Worm (Caenorhabditis elegans): ENCODE measurements around the gene asm-2.

Gene asm-2

DNA sequence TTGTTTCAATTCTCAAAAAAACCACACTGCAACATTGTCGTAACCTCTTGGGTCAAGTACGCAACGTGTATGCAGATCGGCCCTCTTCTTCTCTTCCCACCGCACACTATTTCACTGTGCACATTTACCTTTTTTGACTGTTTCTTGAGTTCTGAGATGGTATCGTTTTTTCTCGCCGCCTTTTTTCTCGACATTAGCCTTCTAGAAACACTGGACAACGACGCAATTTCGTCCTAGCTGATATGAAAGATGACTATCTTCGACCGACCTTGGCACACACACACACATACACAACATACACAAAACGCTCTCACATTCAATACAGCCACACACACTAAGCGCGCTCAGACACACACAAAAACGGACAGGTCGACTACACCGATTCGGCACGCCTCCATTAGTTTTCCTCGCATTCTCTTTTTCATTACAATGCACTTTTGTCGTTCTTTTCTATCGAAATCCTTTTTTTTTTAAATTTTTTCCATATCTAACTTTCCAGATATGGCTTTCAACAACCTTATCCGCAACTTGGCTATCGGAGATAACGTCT lies 15.4 kb upstream of the asm-2 start, which contains the start of gene aco-1:
Gene aco-1, plus strand, starts transcription at position 500 of the 550 bp plus-strand sequence.
- no peak for TF ChIP-seq mxl-2 (GFP tag; conservative IDR thresholded peaks at IDR 0.05)
- TF ChIP-seq dmd-6 (GFP tag; IDR thresholded peaks at IDR 0.05) = peak; percentile 53
- TF ChIP-seq unc-62 (GFP tag; optimal IDR thresholded peaks at IDR 0.05 in 1 of 2) = peak in 1 of 2 experiments; percentile 68
- no peak for TF ChIP-seq unc-62 (tag; optimal IDR thresholded peaks at IDR 0.05)
- TF ChIP-seq daf-16 (GFP tag; optimal IDR thresholded peaks at IDR 0.05) = no peak
- TF ChIP-seq daf-16 (tag; optimal IDR thresholded peaks at IDR 0.05) = peak; percentile 72
- peak; percentile 4 for TF ChIP-seq rbr-2 (tag; optimal IDR thresholded peaks at IDR 0.05)
- peak; percentile 99 for TF ChIP-seq nhr-28 (tag; optimal IDR thresholded peaks at IDR 0.05)
- no peak for TF ChIP-seq nhr-102 (tag; optimal IDR thresholded peaks at IDR 0.05)
- peak; percentile 11 for TF ChIP-seq hlh-30 (tag; optimal IDR thresholded peaks at IDR 0.05; ENCODE audit: insufficient read depth)
- TF ChIP-seq ceh-82 (tag; optimal IDR thresholded peaks at IDR 0.05) = no peak
- TF ChIP-seq hlh-11 (tag; optimal IDR thresholded peaks at IDR 0.05) = peak; percentile 77
- TF ChIP-seq Y5F2A.4 (GFP tag; optimal IDR thresholded peaks at IDR 0.05) = no peak
- TF ChIP-seq Y105C5A.15 (GFP tag; IDR thresholded peaks at IDR 0.05) = no peak
- 0 out of 2 replicates have a peak, but pooled peaks have one; percentile 19 for TF ChIP-seq nhr-42 (GFP tag; IDR thresholded peaks at IDR 0.05)
- no peak for TF ChIP-seq cey-2 (tag; optimal IDR thresholded peaks at IDR 0.05; ENCODE audit: borderline replicate concordance, insufficient read depth)
- TF ChIP-seq dve-1 (tag; optimal IDR thresholded peaks at IDR 0.05; ENCODE audit: insufficient read depth) = peak; percentile 60
- TF ChIP-seq nhr-10 (tag; optimal IDR thresholded peaks at IDR 0.05) = peak; percentile 39
- TF ChIP-seq mxl-3 (GFP tag; optimal IDR thresholded peaks at IDR 0.05) = peak; percentile 14
- TF ChIP-seq pqm-1 (tag; optimal IDR thresholded peaks at IDR 0.05) = peak; percentile 16
- no peak for TF ChIP-seq duxl-1 (tag; optimal IDR thresholded peaks at IDR 0.05; ENCODE audit: poor library complexity)
- TF ChIP-seq php-3 (GFP tag; IDR thresholded peaks at IDR 0.05) = 0 out of 2 replicates have a peak, but pooled peaks have one; percentile 5
- TF ChIP-seq fos-1 (tag; optimal IDR thresholded peaks at IDR 0.05) = no peak
- TF ChIP-seq mep-1 (tag; optimal IDR thresholded peaks at IDR 0.05) = peak; percentile 27
- TF ChIP-seq tra-1 (GFP tag; IDR thresholded peaks at IDR 0.05) = 0 out of 2 replicates have a peak, but pooled peaks have one; percentile 39
- TF ChIP-seq mdl-1 (tag; optimal IDR thresholded peaks at IDR 0.05) = peak in 1 of 2 experiments; percentile 13
- no peak for TF ChIP-seq lim-7 (GFP tag; IDR thresholded peaks at IDR 0.05)
- TF ChIP-seq aha-1 (tag) = peak; percentile 83

DNA sequence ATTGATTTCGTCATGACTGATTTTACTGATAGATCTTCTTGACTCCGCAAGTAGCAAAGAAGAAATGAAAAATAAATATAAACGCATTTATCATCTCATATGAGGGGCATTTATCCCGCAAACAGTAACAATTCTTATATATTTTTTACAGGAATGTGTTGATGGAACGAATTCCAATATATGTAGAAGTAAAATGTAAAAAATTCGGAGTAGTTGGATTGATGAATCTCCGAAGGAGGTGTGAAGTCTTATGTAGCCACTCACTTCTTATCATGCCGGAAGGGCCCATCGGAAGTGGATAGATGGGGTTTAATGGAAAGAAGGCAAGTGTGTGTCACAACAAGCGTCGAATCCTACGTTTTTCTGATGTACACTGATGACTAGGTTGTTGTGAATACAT lies 13.7 kb upstream of the asm-2 start, which contains the start of gene gcy-9:
Gene gcy-9, minus strand, starts transcription at position 101 of the 400 bp plus-strand sequence.
- no peak for TF ChIP-seq skn-1 (tag; optimal IDR thresholded peaks at IDR 0.05)
- TF ChIP-seq lin-39 (tag; optimal IDR thresholded peaks at IDR 0.05) = no peak
- no peak for TF ChIP-seq lin-38 (GFP tag; IDR thresholded peaks at IDR 0.05)
- no peak for TF ChIP-seq Y75B8A.6 (GFP tag; IDR thresholded peaks at IDR 0.05)
- no peak for TF ChIP-seq lir-3 (tag; optimal IDR thresholded peaks at IDR 0.05)
- no peak for TF ChIP-seq snpc-4 (tag; optimal IDR thresholded peaks at IDR 0.05)
- no peak for TF ChIP-seq daf-19 (GFP tag; conservative IDR thresholded peaks at IDR 0.05)
- no peak for TF ChIP-seq dve-1 (tag; optimal IDR thresholded peaks at IDR 0.05; ENCODE audit: insufficient read depth)

DNA sequence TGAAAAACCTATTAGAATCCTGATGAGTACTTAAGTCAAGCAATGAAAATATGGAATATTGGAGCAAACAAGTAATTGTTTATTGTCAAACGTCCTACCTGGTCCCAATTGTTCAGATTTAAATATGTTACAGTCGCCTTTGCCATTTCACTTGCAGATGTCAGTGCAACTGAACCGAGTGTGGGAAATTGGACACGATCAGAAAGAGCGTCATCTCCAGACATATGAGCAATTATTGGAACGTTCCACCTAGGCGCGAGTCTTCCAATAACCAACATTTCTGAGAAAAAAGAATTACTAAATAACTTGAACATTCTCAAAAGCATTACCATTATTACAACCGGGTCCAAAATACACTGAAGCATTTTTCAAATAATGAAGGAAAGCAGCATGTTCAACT lies 13.0 kb upstream of the asm-2 start:
- no peak for TF ChIP-seq ces-1 (GFP tag; optimal IDR thresholded peaks at IDR 0.05)
- no peak for TF ChIP-seq ceh-20 (GFP tag; IDR thresholded peaks at IDR 0.05)
- TF ChIP-seq snpc-4 (tag; optimal IDR thresholded peaks at IDR 0.05) = no peak
- no peak for TF ChIP-seq F44E2.7 (GFP tag; IDR thresholded peaks at IDR 0.05)
- peak; percentile 94 for TF ChIP-seq aha-1 (tag)
